Worm (Caenorhabditis elegans): ENCODE data around the gene Y97E10B.1.
A peak's percentile ranks its signal among the peaks of the same experiment; 100 is the strongest.

Y97E10B.1 gene

DNA sequence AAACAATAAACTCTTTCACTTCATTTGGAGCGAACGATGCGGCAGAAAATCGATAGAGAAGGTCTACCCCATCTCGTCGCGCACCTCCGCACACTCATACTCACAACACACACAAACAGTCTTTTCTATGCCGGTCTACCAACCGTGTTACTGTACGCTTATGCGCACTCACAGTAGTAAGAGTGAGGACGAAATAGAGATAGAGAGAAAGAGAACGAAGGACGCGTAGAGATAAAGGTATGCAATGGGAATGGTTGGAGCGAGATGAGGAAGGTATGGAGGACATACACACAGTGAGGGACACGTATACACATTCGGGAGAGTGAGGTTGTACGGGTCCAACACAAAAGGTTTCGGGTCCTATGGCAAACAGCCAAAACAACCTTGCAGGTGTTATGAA, 35.1 kb downstream of the Y97E10B.1 start (continued):
- TF ChIP-seq daf-19 (GFP tag; conservative IDR thresholded peaks at IDR 0.05) (no peak), duxl-1 (tag; optimal IDR thresholded peaks at IDR 0.05; ENCODE audit: poor library complexity) (no peak), ceh-44 (GFP tag; IDR thresholded peaks at IDR 0.05) (no peak), F26F4.8 (GFP tag; conservative IDR thresholded peaks at IDR 0.05) (no peak), unc-130 (GFP tag; optimal IDR thresholded peaks at IDR 0.05) (no peak), nhr-48 (tag; optimal IDR thresholded peaks at IDR 0.05) (no peak), nhr-76 (tag; optimal IDR thresholded peaks at IDR 0.05) (no peak), nhr-237 (tag; optimal IDR thresholded peaks at IDR 0.05) (no peak), nhr-10 (tag; optimal IDR thresholded peaks at IDR 0.05) (no peak), egl-43 (GFP tag; IDR thresholded peaks at IDR 0.05) (0 out of 2 replicates have a peak, but pooled peaks have one; percentile 49), lin-15B (tag; optimal IDR thresholded peaks at IDR 0.05) (no peak), dve-1 (tag; optimal IDR thresholded peaks at IDR 0.05; ENCODE audit: insufficient read depth) (peak; percentile 78), tag-97 (GFP tag; IDR thresholded peaks at IDR 0.05) (no peak), F44E2.7 (GFP tag; IDR thresholded peaks at IDR 0.05) (0 out of 2 replicates have a peak, but pooled peaks have one; percentile 35), ama-1 (optimal IDR thresholded peaks at IDR 0.05) (no peak), hmg-1.1 (GFP tag; IDR thresholded peaks at IDR 0.05) (peak; percentile 52; the same call in 1 of the 2 replicates), lsy-2 (tag; optimal IDR thresholded peaks at IDR 0.05) (peak in 1 of 2 experiments; percentile 54), zag-1 (tag; optimal IDR thresholded peaks at IDR 0.05) (no peak), Y48G9A.11 (GFP tag; IDR thresholded peaks at IDR 0.05) (no peak), zip-11 (GFP tag; IDR thresholded peaks at IDR 0.05) (no peak), ceh-32 (tag; optimal IDR thresholded peaks at IDR 0.05; ENCODE audit: poor library complexity) (no peak), aha-1 (tag) (no peak), rbr-2 (tag; optimal IDR thresholded peaks at IDR 0.05) (peak; percentile 21), cey-2 (tag; optimal IDR thresholded peaks at IDR 0.05; ENCODE audit: borderline replicate concordance, insufficient read depth) (no peak), snpc-4 (tag; optimal IDR thresholded peaks at IDR 0.05) (no peak), zfp-3 (GFP tag; conservative IDR thresholded peaks at IDR 0.05) (no peak), tra-1 (GFP tag; IDR thresholded peaks at IDR 0.05) (no peak), daf-16 (GFP tag; optimal IDR thresholded peaks at IDR 0.05) (no peak), daf-16 (tag; optimal IDR thresholded peaks at IDR 0.05) (peak; percentile 36), ZK546.5 (tag; optimal IDR thresholded peaks at IDR 0.05) (no peak), nhr-25 (tag; optimal IDR thresholded peaks at IDR 0.05; ENCODE audit: borderline replicate concordance, insufficient read depth) (peak; percentile 85), ztf-7 (tag; optimal IDR thresholded peaks at IDR 0.05) (no peak), nhr-42 (GFP tag; IDR thresholded peaks at IDR 0.05) (no peak), madf-9 (GFP tag; conservative IDR thresholded peaks at IDR 0.05) (no peak), dmd-9 (GFP tag; IDR thresholded peaks at IDR 0.05) (no peak), dmd-6 (GFP tag; IDR thresholded peaks at IDR 0.05) (0 out of 2 replicates have a peak, but pooled peaks have one; percentile 9), unc-39 (tag; optimal IDR thresholded peaks at IDR 0.05) (no peak), spr-1 (tag; optimal IDR thresholded peaks at IDR 0.05) (no peak), php-3 (GFP tag; IDR thresholded peaks at IDR 0.05) (no peak), mxl-3 (GFP tag; optimal IDR thresholded peaks at IDR 0.05) (peak; percentile 72), ceh-20 (GFP tag; IDR thresholded peaks at IDR 0.05) (no peak), skn-1 (tag; optimal IDR thresholded peaks at IDR 0.05) (no peak), aly-2 (tag; optimal IDR thresholded peaks at IDR 0.05) (no peak), gei-8 (GFP tag; optimal IDR thresholded peaks at IDR 0.05) (no peak), ztf-11 (tag; optimal IDR thresholded peaks at IDR 0.05) (no peak), lir-3 (tag; optimal IDR thresholded peaks at IDR 0.05) (no peak), ces-1 (GFP tag; optimal IDR thresholded peaks at IDR 0.05) (no peak), pha-4 (GFP tag; IDR thresholded peaks at IDR 0.05) (no peak), pha-4 (tag; optimal IDR thresholded peaks at IDR 0.05) (peak; percentile 0), daf-8 (GFP tag; IDR thresholded peaks at IDR 0.05) (no peak), madf-5 (GFP tag; IDR thresholded peaks at IDR 0.05) (no peak), lim-7 (GFP tag; IDR thresholded peaks at IDR 0.05) (no peak), dpl-1 (GFP tag; optimal IDR thresholded peaks at IDR 0.05) (no peak)

All from whole organism, L4 larva.